Worm (Caenorhabditis elegans): ENCODE data around the gene sld-5.
A peak's percentile ranks its signal among the peaks of the same experiment; 100 is the strongest.

The sld-5 gene

DNA sequence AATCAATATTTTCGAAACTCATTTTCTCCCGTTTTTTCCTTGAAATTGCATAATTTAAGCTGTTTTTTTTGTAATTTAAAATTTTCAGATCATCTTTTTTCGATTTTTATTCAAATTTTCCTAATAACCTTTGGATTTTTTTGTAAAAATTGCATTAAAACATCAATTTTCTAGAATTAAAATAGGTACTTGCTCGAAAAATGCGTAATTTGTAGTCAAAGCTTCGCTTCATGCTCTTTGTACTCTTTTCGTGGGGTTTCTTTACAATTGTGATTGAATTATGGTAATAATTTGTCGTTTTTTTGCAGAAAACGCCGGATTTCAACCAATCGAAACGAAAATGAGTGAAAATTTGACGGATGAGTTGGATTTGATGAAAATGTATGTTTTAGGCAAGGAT lies 38.6 kb downstream of the sld-5 start, which contains the start of gene fog-2:
fog-2 (plus strand) TSS at position 301 of the 400 bp plus-strand sequence.
- TF ChIP-seq ZK546.5 (tag; optimal IDR thresholded peaks at IDR 0.05): no peak
- TF ChIP-seq nhr-237 (tag; optimal IDR thresholded peaks at IDR 0.05): no peak
- no peak for TF ChIP-seq nhr-12 (tag; optimal IDR thresholded peaks at IDR 0.05)
- no peak for TF ChIP-seq nhr-25 (tag; optimal IDR thresholded peaks at IDR 0.05)
- TF ChIP-seq elt-2 (tag; optimal IDR thresholded peaks at IDR 0.05): no peak
- no peak for TF ChIP-seq elt-1 (tag; optimal IDR thresholded peaks at IDR 0.05)
- no peak for TF ChIP-seq R02D3.7 (tag; optimal IDR thresholded peaks at IDR 0.05)
- TF ChIP-seq ztf-4 (tag; optimal IDR thresholded peaks at IDR 0.05): no peak
- no peak for TF ChIP-seq ceh-16 (tag; optimal IDR thresholded peaks at IDR 0.05)
- no peak for TF ChIP-seq nhr-76 (tag; optimal IDR thresholded peaks at IDR 0.05)
- TF ChIP-seq tbx-2 (tag; optimal IDR thresholded peaks at IDR 0.05): no peak
- no peak for TF ChIP-seq ceh-82 (tag; optimal IDR thresholded peaks at IDR 0.05)
- TF ChIP-seq nhr-28 (tag; optimal IDR thresholded peaks at IDR 0.05): no peak
- TF ChIP-seq nhr-67 (tag; optimal IDR thresholded peaks at IDR 0.05): no peak
- no peak for TF ChIP-seq unc-39 (tag; optimal IDR thresholded peaks at IDR 0.05)
- no peak for TF ChIP-seq snpc-4 (tag; optimal IDR thresholded peaks at IDR 0.05)

DNA sequence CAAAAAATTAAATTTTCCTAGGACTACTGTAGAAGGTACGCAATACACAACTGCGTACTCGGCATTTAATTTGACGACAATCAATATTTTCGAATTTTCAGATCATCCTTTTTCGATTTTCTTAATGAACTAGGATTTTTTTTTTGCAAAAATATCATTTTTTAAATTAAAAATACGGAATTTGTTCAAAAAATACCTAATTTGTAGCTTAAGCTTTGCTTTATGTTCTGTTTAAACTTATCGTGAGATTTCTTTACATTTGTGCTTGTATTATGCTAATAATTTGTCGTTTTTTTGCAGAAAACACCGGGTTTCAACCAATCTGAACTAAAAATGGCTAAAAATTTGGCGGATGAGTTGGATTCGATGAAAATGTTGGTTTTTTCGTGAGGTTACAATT lies 40.9 kb downstream of the sld-5 start, which contains the start of gene ftr-1:
ftr-1 (plus strand) TSS at position 301 of the 400 bp plus-strand sequence.
- TF ChIP-seq ama-1 (optimal IDR thresholded peaks at IDR 0.05) (no peak), unc-62 (GFP tag; optimal IDR thresholded peaks at IDR 0.05) (no peak), lin-39 (tag; optimal IDR thresholded peaks at IDR 0.05) (no peak), ceh-9 (tag; optimal IDR thresholded peaks at IDR 0.05) (no peak)

DNA sequence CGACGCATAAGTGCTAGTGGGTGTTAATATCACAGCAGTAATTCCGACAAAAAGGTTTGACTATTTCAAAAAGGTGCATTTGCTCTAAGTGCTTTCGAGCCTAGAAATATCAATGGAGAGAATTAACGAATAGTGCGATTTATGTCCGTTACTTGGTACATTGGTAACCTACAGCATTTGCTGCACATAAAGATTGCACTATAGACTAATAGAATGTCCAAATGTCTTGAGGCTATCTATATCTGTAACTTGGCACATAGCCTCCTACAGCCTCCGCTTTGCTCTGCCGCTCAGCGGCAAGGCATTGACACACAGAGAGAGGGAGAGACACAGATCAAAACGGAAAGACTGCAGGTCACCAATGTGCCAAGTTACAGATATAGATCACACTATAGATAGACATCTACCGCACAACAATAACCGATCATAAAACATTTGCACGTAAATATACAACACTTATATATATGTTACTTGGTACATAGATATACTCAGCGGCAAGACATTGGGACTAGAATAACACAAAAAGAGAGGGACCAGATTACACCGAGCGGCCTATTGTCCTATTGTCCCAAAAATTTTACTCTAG lies 42.0 kb downstream of the sld-5 start, which contains the start of the genes srh-217 and Y113G7B.28:
srh-217 (minus strand) TSS at position 101 of the 586 bp plus-strand sequence.
Y113G7B.28 (plus strand) TSS at position 536 of the 586 bp plus-strand sequence.
- TF ChIP-seq nhr-11 (tag; optimal IDR thresholded peaks at IDR 0.05): peak; percentile 21
- no peak for TF ChIP-seq R02D3.7 (tag; optimal IDR thresholded peaks at IDR 0.05)

DNA sequence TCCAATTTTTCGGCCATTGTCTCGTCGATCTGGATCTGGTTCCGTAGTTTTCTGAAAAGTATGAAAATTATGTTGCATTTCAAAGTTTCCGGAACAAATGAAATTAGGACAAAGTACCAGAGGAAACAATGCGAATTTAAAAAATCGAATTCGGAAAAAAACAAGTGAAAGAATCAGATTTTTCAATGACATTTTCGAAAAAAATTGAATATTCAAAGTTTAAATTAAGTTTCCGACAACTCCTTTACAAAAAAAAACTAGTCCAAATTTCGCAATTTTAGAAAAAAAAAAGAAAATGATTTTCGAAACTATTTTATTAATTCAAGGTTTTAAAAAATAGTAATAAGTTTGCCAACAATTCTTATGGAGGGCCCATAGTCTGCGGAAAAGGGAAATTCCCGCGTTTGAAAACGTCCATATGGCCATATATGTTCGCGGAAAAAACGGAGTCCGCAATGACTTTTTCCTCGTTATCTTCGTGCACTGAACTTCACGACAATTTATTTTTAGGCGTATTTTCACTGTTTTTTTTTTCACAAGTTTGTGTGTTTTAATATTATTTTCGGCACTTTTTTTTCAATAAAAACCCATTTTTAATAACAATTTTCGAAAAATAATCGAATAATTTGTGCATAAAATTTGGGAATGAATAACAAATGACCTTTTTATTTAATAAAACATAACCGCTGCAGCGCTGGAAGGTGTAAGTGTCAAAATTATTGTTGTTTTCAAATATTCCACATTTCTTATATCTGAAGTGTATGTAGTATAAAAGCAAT lies 45.3 kb downstream of the sld-5 start, which contains the start of the genes fbxa-115 and Y113G7B.27:
fbxa-115 (minus strand) TSS at position 51 of the 779 bp plus-strand sequence.
Y113G7B.27 (plus strand) TSS at position 729 of the 779 bp plus-strand sequence.
- TF ChIP-seq ztf-4 (tag; optimal IDR thresholded peaks at IDR 0.05) (no peak), skn-1 (tag; optimal IDR thresholded peaks at IDR 0.05) (peak; percentile 72), unc-39 (tag; optimal IDR thresholded peaks at IDR 0.05) (no peak), nhr-12 (tag; optimal IDR thresholded peaks at IDR 0.05) (no peak)

DNA sequence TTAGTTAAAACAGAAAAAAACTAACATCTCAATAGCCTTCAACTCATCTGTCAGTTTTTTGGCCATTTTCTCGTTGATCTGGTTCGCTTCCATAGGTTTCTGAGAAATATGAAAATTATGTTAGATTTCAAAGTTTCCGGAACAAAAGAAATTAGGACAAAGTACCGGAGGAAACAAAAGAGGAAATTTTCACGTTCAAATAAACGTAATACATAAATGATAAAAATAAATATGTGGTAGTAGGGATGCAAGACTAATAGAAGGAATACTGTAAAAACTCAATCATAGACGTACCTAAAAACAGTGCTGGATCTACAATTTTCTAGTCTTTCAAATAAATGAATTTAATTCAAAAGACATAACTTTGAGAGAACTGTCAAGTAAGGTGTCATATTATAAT lies 48.8 kb downstream of the sld-5 start, which contains the start of gene fbxa-116:
fbxa-116 (minus strand) TSS at position 101 of the 400 bp plus-strand sequence.
- no peak for TF ChIP-seq nfya-1 (tag; optimal IDR thresholded peaks at IDR 0.05; ENCODE audit: insufficient read depth)
- TF ChIP-seq elt-3 (tag; optimal IDR thresholded peaks at IDR 0.05): no peak
- TF ChIP-seq R02D3.7 (tag; optimal IDR thresholded peaks at IDR 0.05): no peak
- no peak for TF ChIP-seq nhr-77 (tag; optimal IDR thresholded peaks at IDR 0.05)

DNA sequence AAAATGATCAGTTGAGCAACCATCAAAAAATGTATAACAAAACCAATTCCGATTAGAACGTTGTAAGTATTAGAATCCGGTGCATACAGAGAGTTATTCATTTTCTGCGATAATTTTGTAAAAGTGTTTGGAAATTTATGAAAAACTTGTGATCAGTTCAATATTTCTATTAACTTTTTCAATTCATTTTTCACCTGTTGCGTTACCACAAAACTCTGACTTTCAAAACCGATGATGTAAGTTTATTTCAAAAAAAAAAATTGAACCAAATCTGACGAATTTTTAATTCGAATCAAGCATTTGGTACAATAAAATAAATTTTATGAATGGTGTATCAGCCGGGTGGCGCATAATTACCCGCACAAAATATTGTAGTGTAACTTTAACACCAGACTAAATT lies 51.0 kb downstream of the sld-5 start, which contains the start of gene srz-16:
srz-16 (minus strand) TSS at position 101 of the 400 bp plus-strand sequence.
- TF ChIP-seq nfya-1 (tag; optimal IDR thresholded peaks at IDR 0.05; ENCODE audit: insufficient read depth): no peak
- no peak for TF ChIP-seq eor-1 (tag; optimal IDR thresholded peaks at IDR 0.05)
- no peak for TF ChIP-seq nhr-77 (tag; optimal IDR thresholded peaks at IDR 0.05)
- TF ChIP-seq nhr-25 (tag; optimal IDR thresholded peaks at IDR 0.05): no peak
- TF ChIP-seq ztf-11 (tag; optimal IDR thresholded peaks at IDR 0.05): no peak
- no peak for TF ChIP-seq fos-1 (tag; optimal IDR thresholded peaks at IDR 0.05)
- TF ChIP-seq nhr-23 (tag; optimal IDR thresholded peaks at IDR 0.05): no peak
- no peak for TF ChIP-seq aly-2 (tag; optimal IDR thresholded peaks at IDR 0.05)
- no peak for TF ChIP-seq nhr-43 (tag; optimal IDR thresholded peaks at IDR 0.05; ENCODE audit: poor library complexity, severe bottlenecking)
- no peak for TF ChIP-seq elt-2 (tag; optimal IDR thresholded peaks at IDR 0.05)
- no peak for TF ChIP-seq nhr-11 (tag; optimal IDR thresholded peaks at IDR 0.05)
- TF ChIP-seq nhr-67 (tag; optimal IDR thresholded peaks at IDR 0.05): no peak
- no peak for TF ChIP-seq fkh-10 (GFP tag; optimal IDR thresholded peaks at IDR 0.05)
- no peak for TF ChIP-seq skn-1 (tag; optimal IDR thresholded peaks at IDR 0.05)
- TF ChIP-seq elt-3 (tag; optimal IDR thresholded peaks at IDR 0.05): no peak
- TF ChIP-seq ceh-9 (tag; optimal IDR thresholded peaks at IDR 0.05): no peak
